Worm (Caenorhabditis elegans) whole organism, young adult: ENCODE results near the gene ZK1127.13.

Experiments
- F49E8.2 ChIP-seq: sonication (generic microtip); optimal IDR thresholded peaks from 3 replicates; lab custom pipeline; 2017; ENCODE audit warnings: missing genetic modification characterization, mild to moderate bottlenecking, missing compliant biosample characterization, antibody characterized with exemption, moderate library complexity; ENCODE audit not compliant: insufficient read depth
- ceh-79 ChIP-seq: sonication (generic microtip); optimal IDR thresholded peaks from 2 replicates; lab custom pipeline; 2017; ENCODE audit warnings: mild to moderate bottlenecking, missing genetic modification characterization, missing compliant biosample characterization
- lsl-1 ChIP-seq: fragments of 200-800 bp; sonication (Bioruptor generic); optimal IDR thresholded peaks from 2 replicates; lab custom pipeline; 2018; ENCODE audit warnings: mild to moderate bottlenecking, missing genetic modification characterization, moderate library complexity, missing compliant biosample characterization
- nhr-90 ChIP-seq: sonication (generic microtip); optimal IDR thresholded peaks from 2 replicates; lab custom pipeline; 2016; ENCODE audit warnings: missing genotype, mild to moderate bottlenecking, missing genetic modification characterization, missing compliant biosample characterization
- snpc-4 ChIP-seq, 5 experiments: fragments of 150-350 bp in 1 of 5; sonication (generic microtip) in 4 of 5; optimal IDR thresholded peaks; 2 replicates each; lab custom pipeline; 2014 to 2018; ENCODE audit warnings: missing genetic modification characterization in 5 of 5, missing biosample characterization in 3 of 5, antibody characterized with exemption in 2 of 5, mild to moderate bottlenecking in 2 of 5, missing compliant biosample characterization in 2 of 5, missing genotype in 2 of 5, moderate library complexity in 2 of 5, missing genetic modification reagents in 1 of 5

- TF ChIP-seq nhr-90 (tag; lab: Kevin White, UChicago) (no peak), F49E8.2 (tag; lab: Kevin White, UChicago) (no peak), snpc-4 (GFP tag; optimal IDR thresholded peaks at IDR 0.05; lab: Kevin White, UChicago) (no peak), snpc-4 (tag; optimal IDR thresholded peaks at IDR 0.05; lab: Kevin White, UChicago) (no peak), ceh-79 (no peak), lsl-1 (GFP tag; lab: Kevin White, UChicago) (no peak)
These were observed 40.5 kb upstream of the ZK1127.13 start, which contains the start of gene sqv-7 for ce11 chrII:7012592-7012991.
